ENCODE assay signal across 3 worm cellular contexts in genomic region chrII:6951250-6951806, ce11.
TF ChIP-seq lines count a peak whose summit lies in the region.

Gene malt-1, minus strand, starts transcription at chrII:6951300.
Gene ceh-38, plus strand, starts transcription at chrII:6951526.

TF ChIP-seq in whole organism, L1 larva, 84 proteins besides CTCF, POLR2A, EP300 and RAD21 (continued from another document and continues in another):
- TF ChIP-seq mdl-1 (tag; optimal IDR thresholded peaks at IDR 0.05; lab: Kevin White, UChicago) (peak; percentile 77 to 97), pag-3 (tag; optimal IDR thresholded peaks at IDR 0.05; lab: Kevin White, UChicago; ENCODE audit: borderline replicate concordance, insufficient read depth) (no peak), grh-1 (GFP tag; IDR thresholded peaks at IDR 0.05; lab: Robert Waterston, UW) (peak; percentile 76), fkh-10 (GFP tag; optimal IDR thresholded peaks at IDR 0.05; lab: Kevin White, UChicago) (peak; percentile 84), hlh-17 (GFP tag; optimal IDR thresholded peaks at IDR 0.05; lab: Kevin White, UChicago; ENCODE audit: borderline replicate concordance) (no peak), irx-1 (tag; optimal IDR thresholded peaks at IDR 0.05; lab: Kevin White, UChicago) (peak; percentile 93), mep-1 (tag; optimal IDR thresholded peaks at IDR 0.05; lab: Kevin White, UChicago) (peak; percentile 97), unc-86 (tag; optimal IDR thresholded peaks at IDR 0.05; lab: Kevin White, UChicago) (peak; percentile 97), nhr-77 (tag; optimal IDR thresholded peaks at IDR 0.05; lab: Kevin White, UChicago) (peak; percentile 96), aly-2 (tag; optimal IDR thresholded peaks at IDR 0.05; lab: Kevin White, UChicago) (peak; percentile 71), ceh-88 (GFP tag; IDR thresholded peaks at IDR 0.05; lab: Robert Waterston, UW) (peak; percentile 84), ceh-8 (GFP tag; optimal IDR thresholded peaks at IDR 0.05; lab: Kevin White, UChicago) (peak; percentile 71), tlp-1 (tag; optimal IDR thresholded peaks at IDR 0.05; lab: Kevin White, UChicago) (no peak), nhr-19 (GFP tag; conservative IDR thresholded peaks at IDR 0.05; lab: Robert Waterston, UW) (peak; percentile 92), mef-2 (tag; optimal IDR thresholded peaks at IDR 0.05; lab: Kevin White, UChicago) (peak; percentile 78), pax-3 (tag; optimal IDR thresholded peaks at IDR 0.05; lab: Kevin White, UChicago) (peak; percentile 86), snpc-4 (tag; optimal IDR thresholded peaks at IDR 0.05; lab: Kevin White, UChicago) (peak; percentile 93), blmp-1 (tag; optimal IDR thresholded peaks at IDR 0.05; lab: Kevin White, UChicago) (peak; percentile 86), fkh-8 (tag; optimal IDR thresholded peaks at IDR 0.05; lab: Kevin White, UChicago) (peak; percentile 97), aha-1 (tag; optimal IDR thresholded peaks at IDR 0.05; lab: Kevin White, UChicago) (peak; percentile 85), efl-1 (optimal IDR thresholded peaks at IDR 0.05; lab: Kevin White, UChicago) (peak; percentile 90 to 94), efl-1 (GFP tag; optimal IDR thresholded peaks at IDR 0.05 in 1 of 2; lab: Kevin White, UChicago) (peak; percentile 77 to 98), nhr-237 (tag; optimal IDR thresholded peaks at IDR 0.05; lab: Kevin White, UChicago) (peak; percentile 90), nhr-76 (tag; optimal IDR thresholded peaks at IDR 0.05; lab: Kevin White, UChicago) (no peak), lsy-2 (tag; optimal IDR thresholded peaks at IDR 0.05; lab: Kevin White, UChicago) (peak; percentile 96 to 98), zip-4 (GFP tag; optimal IDR thresholded peaks at IDR 0.05; lab: Kevin White, UChicago) (peak; percentile 66), lin-39 (tag; optimal IDR thresholded peaks at IDR 0.05; lab: Kevin White, UChicago) (peak; percentile 94), alr-1 (tag; optimal IDR thresholded peaks at IDR 0.05; lab: Kevin White, UChicago; ENCODE audit: borderline replicate concordance) (no peak), C16A3.4 (tag; optimal IDR thresholded peaks at IDR 0.05; lab: Kevin White, UChicago) (peak; percentile 97), elt-2 (tag; optimal IDR thresholded peaks at IDR 0.05; lab: Kevin White, UChicago) (peak; percentile 86), sup-37 (GFP tag; optimal IDR thresholded peaks at IDR 0.05; lab: Kevin White, UChicago) (peak; percentile 74), nhr-28 (tag; optimal IDR thresholded peaks at IDR 0.05; lab: Kevin White, UChicago) (no peak), nhr-47 (tag; optimal IDR thresholded peaks at IDR 0.05; lab: Kevin White, UChicago) (peak; percentile 96), ets-5 (GFP tag; IDR thresholded peaks at IDR 0.05; lab: Robert Waterston, UW) (no peak), hlh-4 (tag; optimal IDR thresholded peaks at IDR 0.05; lab: Kevin White, UChicago) (no peak), vab-15 (tag; optimal IDR thresholded peaks at IDR 0.05; lab: Kevin White, UChicago) (peak; percentile 78), unc-130 (tag; optimal IDR thresholded peaks at IDR 0.05; lab: Kevin White, UChicago) (peak; percentile 32), Y116A8C.19 (tag; optimal IDR thresholded peaks at IDR 0.05; lab: Kevin White, UChicago; ENCODE audit: borderline replicate concordance) (no peak), nhr-11 (tag; optimal IDR thresholded peaks at IDR 0.05; lab: Kevin White, UChicago) (peak; percentile 92), F16B12.6 (tag; optimal IDR thresholded peaks at IDR 0.05; lab: Kevin White, UChicago) (peak; percentile 64), nhr-71 (tag; optimal IDR thresholded peaks at IDR 0.05; lab: Kevin White, UChicago) (peak; percentile 98), snu-23 (GFP tag; optimal IDR thresholded peaks at IDR 0.05; lab: Kevin White, UChicago) (peak; percentile 98), lin-13 (GFP tag; optimal IDR thresholded peaks at IDR 0.05; lab: Kevin White, UChicago) (peak; percentile 96)

TF ChIP-seq in whole organism, L3 larva, 47 proteins besides CTCF, POLR2A, EP300 and RAD21 (continued from another document):
- TF ChIP-seq ceh-82 (tag; optimal IDR thresholded peaks at IDR 0.05; lab: Kevin White, UChicago) (peak; percentile 84), elt-2 (tag; optimal IDR thresholded peaks at IDR 0.05; lab: Kevin White, UChicago) (peak; percentile 82), lin-15B (tag; optimal IDR thresholded peaks at IDR 0.05; lab: Kevin White, UChicago) (peak; percentile 92), R02D3.7 (tag; optimal IDR thresholded peaks at IDR 0.05; lab: Kevin White, UChicago) (peak; percentile 90), nfya-1 (tag; optimal IDR thresholded peaks at IDR 0.05; lab: Kevin White, UChicago; ENCODE audit: insufficient read depth) (peak; percentile 98), nhr-25 (tag; optimal IDR thresholded peaks at IDR 0.05; lab: Kevin White, UChicago) (peak; percentile 90), lin-39 (tag; optimal IDR thresholded peaks at IDR 0.05; lab: Kevin White, UChicago) (peak; percentile 99), mdl-1 (tag; optimal IDR thresholded peaks at IDR 0.05; lab: Kevin White, UChicago) (peak; percentile 86), pha-4 (tag; optimal IDR thresholded peaks at IDR 0.05; lab: Kevin White, UChicago) (peak; percentile 98), pqm-1 (tag; optimal IDR thresholded peaks at IDR 0.05; lab: Kevin White, UChicago) (peak; percentile 90), aly-2 (tag; optimal IDR thresholded peaks at IDR 0.05; lab: Kevin White, UChicago) (peak; percentile 42), unc-39 (tag; optimal IDR thresholded peaks at IDR 0.05; lab: Kevin White, UChicago) (no peak), mml-1 (tag; optimal IDR thresholded peaks at IDR 0.05; lab: Kevin White, UChicago) (no peak), egl-5 (tag; optimal IDR thresholded peaks at IDR 0.05; lab: Kevin White, UChicago) (peak; percentile 99), nhr-12 (tag; optimal IDR thresholded peaks at IDR 0.05; lab: Kevin White, UChicago) (no peak), nhr-77 (tag; optimal IDR thresholded peaks at IDR 0.05; lab: Kevin White, UChicago) (no peak), nhr-43 (tag; optimal IDR thresholded peaks at IDR 0.05; lab: Kevin White, UChicago; ENCODE audit: poor library complexity, severe bottlenecking) (peak; percentile 85), fos-1 (tag; optimal IDR thresholded peaks at IDR 0.05; lab: Kevin White, UChicago) (no peak), nhr-237 (tag; optimal IDR thresholded peaks at IDR 0.05; lab: Kevin White, UChicago) (no peak), nhr-23 (tag; optimal IDR thresholded peaks at IDR 0.05; lab: Kevin White, UChicago) (peak; percentile 93), daf-12 (tag; optimal IDR thresholded peaks at IDR 0.05; lab: Kevin White, UChicago) (peak; percentile 54), skn-1 (tag; optimal IDR thresholded peaks at IDR 0.05; lab: Kevin White, UChicago) (peak; percentile 96), ceh-16 (tag; optimal IDR thresholded peaks at IDR 0.05; lab: Kevin White, UChicago) (no peak), snpc-4 (tag; optimal IDR thresholded peaks at IDR 0.05; lab: Kevin White, UChicago) (peak; percentile 96), hmg-11 (tag; optimal IDR thresholded peaks at IDR 0.05; lab: Kevin White, UChicago) (peak; percentile 100), fkh-2 (tag; optimal IDR thresholded peaks at IDR 0.05; lab: Kevin White, UChicago) (peak; percentile 58), sea-2 (GFP tag; optimal IDR thresholded peaks at IDR 0.05; lab: Kevin White, UChicago) (peak; percentile 73)
TF ChIP-seq in whole organism, L3 larva: peak in this region for 29.

TF ChIP-seq in whole organism, young adult, 124 proteins besides CTCF, POLR2A, EP300 and RAD21 (continued from another document and continues in another):
- peak; percentile 20 for TF ChIP-seq dpl-1 (GFP tag; optimal IDR thresholded peaks at IDR 0.05; lab: Kevin White, UChicago)
- TF ChIP-seq Y56A3A.18 (GFP tag; IDR thresholded peaks at IDR 0.05; lab: Robert Waterston, UW): no peak
- no peak for TF ChIP-seq D2030.7 (GFP tag; IDR thresholded peaks at IDR 0.05; lab: Robert Waterston, UW)
- TF ChIP-seq nhr-27 (tag; optimal IDR thresholded peaks at IDR 0.05; lab: Kevin White, UChicago): no peak
- no peak for TF ChIP-seq ceh-40 (GFP tag; IDR thresholded peaks at IDR 0.05; lab: Robert Waterston, UW)
- no peak for TF ChIP-seq sptf-2 (GFP tag; optimal IDR thresholded peaks at IDR 0.05; lab: Kevin White, UChicago)
- TF ChIP-seq bed-2 (GFP tag; IDR thresholded peaks at IDR 0.05; lab: Robert Waterston, UW): no peak
- no peak for TF ChIP-seq B0035.1 (tag; optimal IDR thresholded peaks at IDR 0.05; lab: Kevin White, UChicago)
- TF ChIP-seq ztf-26 (tag; optimal IDR thresholded peaks at IDR 0.05; lab: Kevin White, UChicago): peak; percentile 52
- no peak for TF ChIP-seq lag-1 (GFP tag; IDR thresholded peaks at IDR 0.05; lab: Robert Waterston, UW)
- TF ChIP-seq T26A5.8 (tag; optimal IDR thresholded peaks at IDR 0.05; lab: Kevin White, UChicago): no peak
- no peak for TF ChIP-seq F55B11.4 (tag; optimal IDR thresholded peaks at IDR 0.05; lab: Kevin White, UChicago; ENCODE audit: borderline replicate concordance, insufficient read depth)
- no peak for TF ChIP-seq ceh-91 (GFP tag; IDR thresholded peaks at IDR 0.05; lab: Robert Waterston, UW)
- TF ChIP-seq unc-130 (GFP tag; optimal IDR thresholded peaks at IDR 0.05; lab: Kevin White, UChicago): no peak
- TF ChIP-seq dpff-1 (tag; optimal IDR thresholded peaks at IDR 0.05; lab: Kevin White, UChicago): no peak
- peak; percentile 58; the same call in 1 of the 2 replicates for TF ChIP-seq K11D2.4 (GFP tag; IDR thresholded peaks at IDR 0.05; lab: Robert Waterston, UW)
- no peak for TF ChIP-seq lsl-1 (GFP tag; optimal IDR thresholded peaks at IDR 0.05; lab: Kevin White, UChicago)
- no peak for TF ChIP-seq egl-44 (GFP tag; IDR thresholded peaks at IDR 0.05; lab: Robert Waterston, UW)
- peak; percentile 65 for TF ChIP-seq tbp1 (GFP tag; optimal IDR thresholded peaks at IDR 0.05; lab: Kevin White, UChicago)
- no peak for TF ChIP-seq aptf-3 (GFP tag; IDR thresholded peaks at IDR 0.05; lab: Robert Waterston, UW)
- TF ChIP-seq F39B2.1 (GFP tag; IDR thresholded peaks at IDR 0.05; lab: Robert Waterston, UW): no peak
- TF ChIP-seq gei-17 (GFP tag; optimal IDR thresholded peaks at IDR 0.05; lab: Kevin White, UChicago): peak; percentile 71
- peak; percentile 0 for TF ChIP-seq snpc-1.1 (tag; optimal IDR thresholded peaks at IDR 0.05; lab: Kevin White, UChicago; ENCODE audit: insufficient read depth)
- TF ChIP-seq athp-1 (tag; optimal IDR thresholded peaks at IDR 0.05; lab: Kevin White, UChicago): peak; percentile 68
- TF ChIP-seq B0261.1 (tag; optimal IDR thresholded peaks at IDR 0.05; lab: Kevin White, UChicago): no peak
- no peak for TF ChIP-seq F37B4.10 (GFP tag; IDR thresholded peaks at IDR 0.05; lab: Robert Waterston, UW)
- TF ChIP-seq F33H1.4 (GFP tag; IDR thresholded peaks at IDR 0.05; lab: Robert Waterston, UW): peak; percentile 90
- TF ChIP-seq F52B5.7 (tag; optimal IDR thresholded peaks at IDR 0.05; lab: Kevin White, UChicago): peak; percentile 24
- no peak for TF ChIP-seq ztf-28 (GFP tag; IDR thresholded peaks at IDR 0.05; lab: Robert Waterston, UW)
- TF ChIP-seq nfya-2 (GFP tag; IDR thresholded peaks at IDR 0.05; lab: Robert Waterston, UW): no peak
- TF ChIP-seq nfya-1 (tag; optimal IDR thresholded peaks at IDR 0.05; lab: Kevin White, UChicago; ENCODE audit: borderline replicate concordance, insufficient read depth): no peak
- peak; percentile 69 for TF ChIP-seq lin-54 (GFP tag; optimal IDR thresholded peaks at IDR 0.05; lab: Kevin White, UChicago)
- no peak for TF ChIP-seq pha-4 (tag; optimal IDR thresholded peaks at IDR 0.05; lab: Kevin White, UChicago)
- TF ChIP-seq madf-10 (tag; optimal IDR thresholded peaks at IDR 0.05; lab: Kevin White, UChicago): peak; percentile 84
- TF ChIP-seq attf-3 (GFP tag; conservative IDR thresholded peaks at IDR 0.05; lab: Robert Waterston, UW): peak; percentile 62
- peak; percentile 91 for TF ChIP-seq ZK185.1 (tag; optimal IDR thresholded peaks at IDR 0.05; lab: Kevin White, UChicago; ENCODE audit: poor library complexity, severe bottlenecking)
- no peak for TF ChIP-seq ama-1 (optimal IDR thresholded peaks at IDR 0.05; lab: Kevin White, UChicago)
- TF ChIP-seq ama-1 (GFP tag; optimal IDR thresholded peaks at IDR 0.05; lab: Kevin White, UChicago): no peak
- TF ChIP-seq madf-8 (GFP tag; conservative IDR thresholded peaks at IDR 0.05; lab: Robert Waterston, UW): no peak
- TF ChIP-seq B0019.2 (GFP tag; conservative IDR thresholded peaks at IDR 0.05; lab: Robert Waterston, UW): no peak
- peak; percentile 89 for TF ChIP-seq nfyb-1 (GFP tag; IDR thresholded peaks at IDR 0.05; lab: Robert Waterston, UW)
- TF ChIP-seq dox-1 (GFP tag; IDR thresholded peaks at IDR 0.05; lab: Robert Waterston, UW): peak; percentile 83
- TF ChIP-seq hlh-26 (GFP tag; conservative IDR thresholded peaks at IDR 0.05; lab: Robert Waterston, UW): no peak
- TF ChIP-seq ztf-18 (tag; optimal IDR thresholded peaks at IDR 0.05; lab: Kevin White, UChicago): peak; percentile 50
- peak; percentile 86 for TF ChIP-seq hmg-1.2 (GFP tag; IDR thresholded peaks at IDR 0.05; lab: Robert Waterston, UW)
- no peak for TF ChIP-seq egl-18 (GFP tag; IDR thresholded peaks at IDR 0.05; lab: Robert Waterston, UW)
- peak; percentile 76 for TF ChIP-seq tlf-1 (GFP tag; optimal IDR thresholded peaks at IDR 0.05; lab: Kevin White, UChicago)
- no peak for TF ChIP-seq T07F8.4 (tag; optimal IDR thresholded peaks at IDR 0.05; lab: Kevin White, UChicago)
- no peak for TF ChIP-seq xnd-1 (tag; optimal IDR thresholded peaks at IDR 0.05; lab: Kevin White, UChicago)
- peak; percentile 86 for TF ChIP-seq unc-62 (GFP tag; optimal IDR thresholded peaks at IDR 0.05; lab: Kevin White, UChicago)
- no peak for TF ChIP-seq mes-4 (tag; optimal IDR thresholded peaks at IDR 0.05; lab: Kevin White, UChicago)
- TF ChIP-seq attf-5 (GFP tag; optimal IDR thresholded peaks at IDR 0.05; lab: Kevin White, UChicago): peak; percentile 98
- TF ChIP-seq hrde-1 (tag; optimal IDR thresholded peaks at IDR 0.05; lab: Kevin White, UChicago; ENCODE audit: borderline replicate concordance): no peak
- no peak for TF ChIP-seq ceh-58 (GFP tag; IDR thresholded peaks at IDR 0.05; lab: Robert Waterston, UW)
- no peak for TF ChIP-seq ztf-25 (GFP tag; IDR thresholded peaks at IDR 0.05; lab: Robert Waterston, UW)
- TF ChIP-seq Y95B8A.8 (GFP tag; IDR thresholded peaks at IDR 0.05; lab: Robert Waterston, UW): no peak
- TF ChIP-seq tbx-9 (tag; optimal IDR thresholded peaks at IDR 0.05; lab: Kevin White, UChicago; ENCODE audit: borderline replicate concordance): no peak
- TF ChIP-seq F23B12.7 (tag; optimal IDR thresholded peaks at IDR 0.05; lab: Kevin White, UChicago; ENCODE audit: insufficient read depth): peak; percentile 74
- TF ChIP-seq die-1 (tag; optimal IDR thresholded peaks at IDR 0.05; lab: Kevin White, UChicago): no peak
- no peak for TF ChIP-seq F57A8.1 (GFP tag; optimal IDR thresholded peaks at IDR 0.05; lab: Kevin White, UChicago)
- peak; percentile 92 for TF ChIP-seq lin-40 (tag; optimal IDR thresholded peaks at IDR 0.05; lab: Kevin White, UChicago)
- TF ChIP-seq let-526 (GFP tag; IDR thresholded peaks at IDR 0.05; lab: Robert Waterston, UW): 0 out of 2 replicates have a peak, but pooled peaks have one; percentile 41
- TF ChIP-seq sea-2 (GFP tag; IDR thresholded peaks at IDR 0.05; lab: Robert Waterston, UW): no peak
- no peak for TF ChIP-seq fkh-3 (tag; optimal IDR thresholded peaks at IDR 0.05; lab: Kevin White, UChicago)
- no peak for TF ChIP-seq attf-6 (GFP tag; IDR thresholded peaks at IDR 0.05; lab: Robert Waterston, UW)
- no peak for TF ChIP-seq aptf-2 (GFP tag; conservative IDR thresholded peaks at IDR 0.05; lab: Robert Waterston, UW)
- TF ChIP-seq madf-3 (GFP tag; IDR thresholded peaks at IDR 0.05; lab: Robert Waterston, UW): 0 out of 2 replicates have a peak, but pooled peaks have one; percentile 7
- TF ChIP-seq bed-1 (GFP tag; IDR thresholded peaks at IDR 0.05; lab: Robert Waterston, UW): no peak
- peak; percentile 63; the same call in 1 of the 2 replicates for TF ChIP-seq cebp-1 (GFP tag; IDR thresholded peaks at IDR 0.05; lab: Robert Waterston, UW)
- peak; percentile 90 for TF ChIP-seq cebp-1 (tag; optimal IDR thresholded peaks at IDR 0.05; lab: Kevin White, UChicago)
